Worm (Caenorhabditis elegans) whole organism, mixed stage, embryonic: Measurements from ENCODE around the gene acly-1.

ENCODE experiments used
- M03D4.4 ChIP-seq: sonication (generic microtip); optimal IDR thresholded peaks from 2 replicates; lab custom pipeline; 2017; ENCODE audit warnings: mild to moderate bottlenecking, missing genetic modification characterization, missing compliant biosample characterization
- bed-3 ChIP-seq: fragments of 200-800 bp; sonication (Bioruptor generic); optimal IDR thresholded peaks from 3 replicates; lab custom pipeline; 2018; ENCODE audit warnings: mild to moderate bottlenecking, missing genetic modification characterization, moderate library complexity, missing compliant biosample characterization
- blmp-1 ChIP-seq: fragments of 150-350 bp; optimal IDR thresholded peaks from 2 replicates; lab custom pipeline; 2014; ENCODE audit warnings: missing biosample characterization, missing genetic modification characterization
- ceh-39 ChIP-seq: fragments of 150-350 bp; optimal IDR thresholded peaks from 2 replicates; lab custom pipeline; 2014; ENCODE audit warnings: missing biosample characterization, missing genetic modification characterization
- ceh-43 ChIP-seq: fragments of 200-800 bp; sonication (Bioruptor generic); optimal IDR thresholded peaks from 2 replicates; lab custom pipeline; 2018; ENCODE audit warnings: mild to moderate bottlenecking, missing genetic modification characterization, moderate library complexity, missing compliant biosample characterization
- ceh-83 ChIP-seq: fragments of 200-800 bp; sonication (Bioruptor generic); optimal IDR thresholded peaks from 2 replicates; lab custom pipeline; 2018; ENCODE audit warnings: mild to moderate bottlenecking, missing genetic modification characterization, missing compliant biosample characterization
- ces-1 ChIP-seq: fragments of 150-350 bp; optimal IDR thresholded peaks from 2 replicates; lab custom pipeline; 2014; ENCODE audit warnings: missing biosample characterization, missing genetic modification reagents, missing genetic modification characterization
- cnd-1 ChIP-seq: fragments of 200-800 bp; sonication (Bioruptor generic); optimal IDR thresholded peaks from 2 replicates; lab custom pipeline; 2018; ENCODE audit warnings: mild to moderate bottlenecking, missing genetic modification characterization, missing compliant biosample characterization
- drap-1 ChIP-seq: fragments of 200-800 bp; sonication (Bioruptor generic); optimal IDR thresholded peaks from 3 replicates; lab custom pipeline; 2018; ENCODE audit warnings: mild to moderate bottlenecking, missing genetic modification characterization, missing compliant biosample characterization
- elt-1 ChIP-seq: sonication (generic microtip); optimal IDR thresholded peaks from 2 replicates; lab custom pipeline; 2017; ENCODE audit warnings: missing genetic modification characterization, mild to moderate bottlenecking, missing compliant biosample characterization, antibody characterized with exemption, moderate library complexity, borderline replicate concordance; ENCODE audit not compliant: insufficient read depth
- elt-3 ChIP-seq: fragments of 150-350 bp; optimal IDR thresholded peaks from 2 replicates; lab custom pipeline; 2014; ENCODE audit warnings: missing biosample characterization, missing genetic modification characterization
- ham-2 ChIP-seq: fragments of 200-800 bp; sonication (Bioruptor generic); optimal IDR thresholded peaks from 2 replicates; lab custom pipeline; 2018; ENCODE audit warnings: mild to moderate bottlenecking, missing genetic modification characterization, missing compliant biosample characterization
- hlh-1 ChIP-seq: fragments of 150-350 bp; optimal IDR thresholded peaks from 2 replicates; lab custom pipeline; 2014; ENCODE audit warnings: missing biosample characterization, missing genetic modification reagents, missing genetic modification characterization
- lin-13 ChIP-seq: fragments of 150-350 bp; optimal IDR thresholded peaks from 2 replicates; lab custom pipeline; 2014; ENCODE audit warnings: missing biosample characterization, missing genetic modification characterization
- lin-32 ChIP-seq: fragments of 200-800 bp; sonication (Bioruptor generic); optimal IDR thresholded peaks from 2 replicates; lab custom pipeline; 2018; ENCODE audit warnings: mild to moderate bottlenecking, missing genetic modification characterization, missing compliant biosample characterization
- lsy-2 ChIP-seq: fragments of 150-350 bp; optimal IDR thresholded peaks from 2 replicates; lab custom pipeline; 2014; ENCODE audit warnings: missing biosample characterization, missing genetic modification characterization
- mep-1 ChIP-seq: fragments of 150-350 bp; optimal IDR thresholded peaks from 2 replicates; lab custom pipeline; 2017; ENCODE audit warnings: missing biosample characterization, missing genetic modification reagents, missing genetic modification characterization, inconsistent platforms
- mls-2 ChIP-seq: sonication (generic microtip); optimal IDR thresholded peaks from 2 replicates; lab custom pipeline; 2016; ENCODE audit warnings: mild to moderate bottlenecking, missing genetic modification characterization, moderate library complexity, missing compliant biosample characterization
- nhr-12 ChIP-seq: fragments of 150-350 bp; optimal IDR thresholded peaks from 2 replicates; lab custom pipeline; 2014; ENCODE audit warnings: missing biosample characterization, missing genetic modification characterization
- nhr-2 ChIP-seq: fragments of 150-350 bp; optimal IDR thresholded peaks from 2 replicates; lab custom pipeline; 2014; ENCODE audit warnings: missing biosample characterization, missing genetic modification characterization
- nhr-237 ChIP-seq: fragments of 150-350 bp; optimal IDR thresholded peaks from 2 replicates; lab custom pipeline; 2014; ENCODE audit warnings: missing biosample characterization, missing genetic modification characterization
- nhr-28 ChIP-seq: fragments of 150-350 bp; optimal IDR thresholded peaks from 2 replicates; lab custom pipeline; 2014; ENCODE audit warnings: missing biosample characterization, missing genetic modification characterization
- nhr-76 ChIP-seq: sonication (generic microtip); optimal IDR thresholded peaks from 2 replicates; lab custom pipeline; 2017; ENCODE audit warnings: missing biosample characterization, missing genetic modification characterization
- pha-4 ChIP-seq: fragments of 150-350 bp; optimal IDR thresholded peaks from 2 replicates; lab custom pipeline; 2018; ENCODE audit warnings: missing biosample characterization, missing genetic modification reagents, missing genetic modification characterization
- sem-2 ChIP-seq: fragments of 200-800 bp; sonication (Bioruptor generic); optimal IDR thresholded peaks from 2 replicates; lab custom pipeline; 2018; ENCODE audit warnings: mild to moderate bottlenecking, missing genetic modification characterization, missing compliant biosample characterization
- snpc-4 ChIP-seq: fragments of 150-350 bp; optimal IDR thresholded peaks from 2 replicates; lab custom pipeline; 2014; ENCODE audit warnings: missing biosample characterization, missing genetic modification characterization
- sptf-1 ChIP-seq: sonication (generic microtip); optimal IDR thresholded peaks from 2 replicates; lab custom pipeline; 2017; ENCODE audit warnings: mild to moderate bottlenecking, missing genetic modification characterization, moderate library complexity, missing compliant biosample characterization
- tbx-8 ChIP-seq: fragments of 200-800 bp; sonication (Bioruptor generic); optimal IDR thresholded peaks from 2 replicates; lab custom pipeline; 2018; ENCODE audit warnings: mild to moderate bottlenecking, missing genetic modification characterization, moderate library complexity, missing compliant biosample characterization
- unc-120 ChIP-seq: sonication (generic microtip); optimal IDR thresholded peaks from 2 replicates; lab custom pipeline; 2017; ENCODE audit warnings: missing genetic modification characterization, missing compliant biosample characterization; ENCODE audit not compliant: poor library complexity, severe bottlenecking
- unc-39 ChIP-seq: fragments of 150-350 bp; optimal IDR thresholded peaks from 2 replicates; lab custom pipeline; 2014; ENCODE audit warnings: missing biosample characterization, missing genetic modification characterization
- unc-62 ChIP-seq: fragments of 150-350 bp; optimal IDR thresholded peaks from 2 replicates; lab custom pipeline; 2014; ENCODE audit warnings: missing biosample characterization, missing genetic modification reagents, missing genetic modification characterization
- zip-8 ChIP-seq: fragments of 150-350 bp; optimal IDR thresholded peaks from 2 replicates; lab custom pipeline; 2014; ENCODE audit warnings: missing biosample characterization, missing genetic modification characterization
- ztf-11 ChIP-seq: fragments of 150-350 bp; optimal IDR thresholded peaks from 2 replicates; lab custom pipeline; 2014; ENCODE audit warnings: missing biosample characterization, missing genetic modification characterization

Gene acly-1

DNA sequence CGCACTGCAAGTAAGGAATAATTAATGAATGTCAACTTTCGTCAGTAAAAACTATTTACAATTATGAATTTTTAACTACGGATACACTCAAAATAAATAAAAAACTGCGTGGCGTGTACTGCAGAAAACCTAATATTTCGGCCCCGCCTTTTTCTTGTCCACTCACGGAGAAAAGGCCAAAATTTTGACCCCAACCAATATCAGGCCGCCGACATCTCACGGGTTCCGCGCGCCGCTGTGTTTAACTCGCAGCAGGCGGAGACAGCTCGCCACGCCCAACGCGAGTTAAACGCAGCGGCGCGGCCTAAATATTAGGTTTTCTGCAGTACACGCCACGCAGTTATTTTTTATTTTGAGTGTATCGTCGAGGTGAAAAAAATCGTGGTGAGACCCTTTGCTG, 8.1 kb upstream of the acly-1 start:
- TF ChIP-seq bed-3 (GFP tag; lab: Kevin White, UChicago) (no peak), drap-1 (GFP tag; lab: Kevin White, UChicago) (no peak), cnd-1 (tag; lab: Kevin White, UChicago) (no peak), elt-1 (tag; lab: Kevin White, UChicago) (no peak), ceh-83 (GFP tag; lab: Kevin White, UChicago) (no peak), nhr-76 (tag; lab: Kevin White, UChicago) (no peak), sem-2 (GFP tag; lab: Kevin White, UChicago) (no peak), mls-2 (no peak), zip-8 (tag; lab: Kevin White, UChicago) (no peak), blmp-1 (no peak), lsy-2 (tag; lab: Kevin White, UChicago) (no peak), nhr-28 (tag; lab: Kevin White, UChicago) (no peak), ham-2 (GFP tag; lab: Kevin White, UChicago) (no peak), elt-3 (tag; lab: Kevin White, UChicago) (no peak), sptf-1 (no peak), nhr-2 (tag; lab: Kevin White, UChicago) (no peak)

DNA sequence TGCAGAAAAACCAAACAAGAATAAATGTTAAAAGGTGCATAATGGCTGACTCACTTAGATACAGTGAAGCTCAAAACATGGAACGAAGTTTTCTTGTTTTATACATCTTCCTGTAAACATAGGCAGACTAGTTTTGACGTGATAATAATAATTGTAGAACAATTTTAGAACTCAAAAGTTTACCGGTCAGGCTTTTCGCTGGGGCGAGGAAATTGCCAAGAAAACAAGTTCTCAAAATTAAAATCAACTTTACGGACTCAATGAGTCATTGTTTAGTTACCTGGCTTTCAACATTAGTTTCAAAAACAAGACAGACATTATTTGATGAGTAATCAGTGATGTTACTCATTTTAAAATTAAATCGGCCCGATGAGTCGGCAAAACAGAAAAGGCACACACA, 6.5 kb upstream of the acly-1 start, which contains the start of gene D1005.5:
D1005.5 (minus strand) TSS at position 101 of the 400 bp plus-strand sequence.
- TF ChIP-seq M03D4.4 (no peak), nhr-237 (no peak), snpc-4 (tag; lab: Kevin White, UChicago) (no peak), bed-3 (GFP tag; lab: Kevin White, UChicago) (no peak), tbx-8 (no peak), unc-62 (no peak), nhr-76 (tag; lab: Kevin White, UChicago) (no peak), elt-3 (tag; lab: Kevin White, UChicago) (no peak), lin-32 (GFP tag; lab: Kevin White, UChicago) (no peak), pha-4 (no peak), lin-13 (tag; lab: Kevin White, UChicago) (no peak), mep-1 (tag; lab: Kevin White, UChicago) (no peak), drap-1 (GFP tag; lab: Kevin White, UChicago) (no peak)

DNA sequence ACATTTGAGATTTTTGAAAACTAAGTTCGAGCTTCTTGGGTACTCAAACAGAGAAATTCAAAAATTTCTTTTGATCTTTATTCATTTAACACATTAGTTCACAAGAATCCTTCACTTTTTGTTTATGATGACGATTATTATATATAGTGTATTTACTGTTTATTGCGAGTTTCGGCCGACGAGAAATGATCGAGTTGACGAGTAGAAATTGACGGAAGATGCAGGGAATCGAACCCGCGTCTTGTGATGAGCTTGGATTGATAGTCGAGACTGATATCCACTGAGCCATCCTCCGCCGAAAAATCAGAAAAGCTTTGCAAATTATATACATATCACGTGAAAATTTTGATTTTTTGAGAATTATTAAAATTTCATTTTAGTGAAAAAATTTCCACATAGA, 5.5 kb upstream of the acly-1 start:
- no peak for TF ChIP-seq ceh-43
- no peak for TF ChIP-seq sptf-1
- TF ChIP-seq elt-1 (tag; lab: Kevin White, UChicago), result no peak
- no peak for TF ChIP-seq unc-39
- no peak for TF ChIP-seq nhr-76 (tag; lab: Kevin White, UChicago)
- no peak for TF ChIP-seq lsy-2 (tag; lab: Kevin White, UChicago)
- TF ChIP-seq blmp-1, result no peak
- no peak for TF ChIP-seq bed-3 (GFP tag; lab: Kevin White, UChicago)
- no peak for TF ChIP-seq ceh-39 (tag; lab: Kevin White, UChicago)
- TF ChIP-seq ces-1 (GFP tag; lab: Kevin White, UChicago), result no peak
- no peak for TF ChIP-seq ceh-83 (GFP tag; lab: Kevin White, UChicago)
- TF ChIP-seq elt-3 (tag; lab: Kevin White, UChicago), result no peak
- TF ChIP-seq ztf-11 (tag; lab: Kevin White, UChicago), result no peak

DNA sequence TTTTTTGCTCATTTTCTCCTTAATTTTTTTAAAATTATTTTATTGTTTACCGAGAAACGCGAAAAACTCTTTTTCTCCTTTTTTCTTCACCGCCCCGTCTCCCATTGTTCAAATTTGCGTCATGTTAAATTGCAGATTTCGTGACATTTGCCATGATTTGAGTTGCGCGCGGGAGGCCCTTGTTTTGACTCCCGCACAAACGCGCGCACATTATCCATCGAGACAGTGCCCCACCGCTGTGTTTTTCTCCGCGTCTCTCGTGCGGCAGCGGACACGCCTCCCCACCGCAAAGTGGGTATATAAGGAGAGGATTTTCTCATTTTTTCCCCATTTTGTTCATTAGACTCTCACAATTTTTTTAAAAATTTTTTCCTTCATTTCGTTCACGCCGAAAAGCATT, 3.3 kb upstream of the acly-1 start:
- TF ChIP-seq unc-120 (tag; lab: Kevin White, UChicago) (no peak), hlh-1 (tag; lab: Kevin White, UChicago) (no peak), nhr-76 (tag; lab: Kevin White, UChicago) (no peak), ztf-11 (tag; lab: Kevin White, UChicago) (no peak), unc-39 (no peak), bed-3 (GFP tag; lab: Kevin White, UChicago) (no peak), mls-2 (no peak), ceh-83 (GFP tag; lab: Kevin White, UChicago) (no peak), nhr-12 (no peak), nhr-28 (tag; lab: Kevin White, UChicago) (no peak), elt-1 (tag; lab: Kevin White, UChicago) (no peak)
